Worm (Caenorhabditis elegans): Measurements from ENCODE around the gene C45B2.1.

DNA sequence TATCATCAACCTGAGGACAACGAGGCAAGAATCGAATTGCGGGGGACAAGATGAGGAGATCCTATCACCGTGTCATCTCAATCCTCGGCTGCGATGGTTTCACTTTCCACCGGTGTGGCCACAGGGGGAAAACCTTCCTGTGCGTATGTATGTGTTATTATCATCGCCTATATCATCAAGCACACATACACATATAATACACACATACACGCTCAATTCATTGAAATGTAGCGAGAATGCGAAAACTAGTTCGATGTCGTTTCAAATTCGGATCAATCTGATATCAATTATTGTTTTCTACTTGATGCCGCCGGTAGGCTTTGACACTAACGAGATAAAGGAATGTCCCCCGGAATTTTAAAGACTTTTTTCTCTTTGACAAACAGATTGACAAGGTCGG lies 35.1 kb upstream of the C45B2.1 start:
- TF ChIP-seq unc-86 (tag; optimal IDR thresholded peaks at IDR 0.05) = no peak
- TF ChIP-seq hlh-6 (tag; optimal IDR thresholded peaks at IDR 0.05) = no peak
- TF ChIP-seq ahr-1 (tag; optimal IDR thresholded peaks at IDR 0.05) = no peak
- no peak for TF ChIP-seq K02D7.2 (tag; optimal IDR thresholded peaks at IDR 0.05)
- TF ChIP-seq ceh-30 (tag; optimal IDR thresholded peaks at IDR 0.05) = no peak
- no peak for TF ChIP-seq eyg-1 (tag; optimal IDR thresholded peaks at IDR 0.05)
- no peak for TF ChIP-seq nhr-11 (tag; optimal IDR thresholded peaks at IDR 0.05)
- TF ChIP-seq pha-4 (tag; optimal IDR thresholded peaks at IDR 0.05) = no peak
- no peak for TF ChIP-seq npax-4 (tag; optimal IDR thresholded peaks at IDR 0.05)
- no peak for TF ChIP-seq ceh-6 (GFP tag; optimal IDR thresholded peaks at IDR 0.05)
- no peak for TF ChIP-seq fax-1 (tag; optimal IDR thresholded peaks at IDR 0.05)
- no peak for TF ChIP-seq tbx-7 (tag; optimal IDR thresholded peaks at IDR 0.05)
- no peak for TF ChIP-seq ama-1 (optimal IDR thresholded peaks at IDR 0.05)
- no peak for TF ChIP-seq nfya-1 (tag; optimal IDR thresholded peaks at IDR 0.05)

Data from whole organism, late embryonic.